Worm (Caenorhabditis elegans): Measurements from ENCODE around the gene ptr-24.

The ptr-24 gene

DNA sequence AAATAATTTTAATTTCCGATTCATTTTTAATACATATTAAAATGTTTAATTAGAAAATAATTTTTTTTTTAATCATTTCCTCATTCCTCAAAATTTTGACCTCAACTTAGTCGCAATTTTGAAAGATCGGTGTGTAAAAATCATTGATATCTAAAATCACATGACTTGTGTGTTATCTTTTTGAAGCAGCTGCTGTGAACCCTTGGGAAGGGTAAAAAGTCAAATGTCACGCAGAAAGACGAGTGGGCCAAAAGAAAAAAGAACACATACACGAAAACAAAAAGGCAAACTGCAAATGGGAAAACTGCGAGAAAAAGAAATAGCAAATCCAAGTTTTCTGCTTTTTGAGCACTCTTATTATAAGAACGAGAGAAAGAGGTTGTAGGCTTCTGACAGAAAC, 45.4 kb downstream of the ptr-24 start:
- TF ChIP-seq unc-42 (tag; optimal IDR thresholded peaks at IDR 0.05), result no peak
- TF ChIP-seq ceh-6 (GFP tag; optimal IDR thresholded peaks at IDR 0.05), result no peak
- TF ChIP-seq fkh-6 (tag; optimal IDR thresholded peaks at IDR 0.05), result no peak
- TF ChIP-seq mec-3 (tag; optimal IDR thresholded peaks at IDR 0.05; ENCODE audit: borderline replicate concordance), result no peak
- TF ChIP-seq madf-2 (tag; optimal IDR thresholded peaks at IDR 0.05), result no peak
- TF ChIP-seq pat-9 (tag; optimal IDR thresholded peaks at IDR 0.05), result no peak
- no peak for TF ChIP-seq unc-3 (GFP tag; conservative IDR thresholded peaks at IDR 0.05)
- no peak for TF ChIP-seq unc-3 (tag; optimal IDR thresholded peaks at IDR 0.05)
- no peak for TF ChIP-seq ceh-9 (tag; optimal IDR thresholded peaks at IDR 0.05)
- no peak for TF ChIP-seq ceh-45 (GFP tag; IDR thresholded peaks at IDR 0.05)
- TF ChIP-seq elt-4 (tag; optimal IDR thresholded peaks at IDR 0.05), result no peak
- no peak for TF ChIP-seq ceh-30 (tag; optimal IDR thresholded peaks at IDR 0.05)
- no peak for TF ChIP-seq che-1 (tag; optimal IDR thresholded peaks at IDR 0.05)
- TF ChIP-seq ceh-24 (tag; optimal IDR thresholded peaks at IDR 0.05), result no peak

DNA sequence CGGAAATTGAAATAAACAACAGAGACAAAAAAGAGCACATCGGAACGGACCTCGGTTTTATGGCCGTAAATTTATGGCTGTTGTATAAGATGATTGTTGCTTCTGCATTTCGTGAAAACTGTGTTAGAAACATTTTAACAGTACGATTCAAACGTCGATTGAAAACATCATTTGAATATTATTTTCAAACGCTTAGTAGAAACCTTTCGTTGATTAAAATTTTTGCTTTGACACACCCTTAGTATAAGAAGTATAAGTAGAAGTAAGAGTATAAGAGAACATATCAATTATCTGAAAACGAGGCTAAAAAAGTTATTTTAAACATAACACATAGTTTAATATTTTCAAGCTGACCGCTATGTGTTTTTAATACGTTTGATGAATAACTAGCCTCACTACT, 46.9 kb downstream of the ptr-24 start:
- TF ChIP-seq fkh-6 (tag; optimal IDR thresholded peaks at IDR 0.05), result no peak
- no peak for TF ChIP-seq hlh-13 (GFP tag; optimal IDR thresholded peaks at IDR 0.05)
- TF ChIP-seq npax-4 (tag; optimal IDR thresholded peaks at IDR 0.05), result no peak
- TF ChIP-seq K02D7.2 (tag; optimal IDR thresholded peaks at IDR 0.05), result no peak
- TF ChIP-seq nhr-11 (tag; optimal IDR thresholded peaks at IDR 0.05), result no peak
- TF ChIP-seq rnt-1 (tag; optimal IDR thresholded peaks at IDR 0.05), result no peak
- TF ChIP-seq ttx-3 (tag; optimal IDR thresholded peaks at IDR 0.05), result no peak
- no peak for TF ChIP-seq elt-2 (tag; optimal IDR thresholded peaks at IDR 0.05)
- TF ChIP-seq sdc-2 (tag; optimal IDR thresholded peaks at IDR 0.05), result no peak
- no peak for TF ChIP-seq hlh-8 (tag; optimal IDR thresholded peaks at IDR 0.05)
- TF ChIP-seq K09A11.1 (tag; optimal IDR thresholded peaks at IDR 0.05; ENCODE audit: insufficient read depth), result no peak
- no peak for TF ChIP-seq pqm-1 (tag; optimal IDR thresholded peaks at IDR 0.05)
- TF ChIP-seq ahr-1 (tag; optimal IDR thresholded peaks at IDR 0.05), result no peak
- no peak for TF ChIP-seq mec-3 (tag; optimal IDR thresholded peaks at IDR 0.05; ENCODE audit: borderline replicate concordance)
- no peak for TF ChIP-seq ceh-48 (tag; optimal IDR thresholded peaks at IDR 0.05)
- no peak for TF ChIP-seq hlh-15 (tag; optimal IDR thresholded peaks at IDR 0.05)
- no peak for TF ChIP-seq sox-4 (tag; optimal IDR thresholded peaks at IDR 0.05)
- TF ChIP-seq nfya-1 (tag; optimal IDR thresholded peaks at IDR 0.05), result no peak
- TF ChIP-seq pag-3 (tag; optimal IDR thresholded peaks at IDR 0.05; ENCODE audit: borderline replicate concordance), result no peak
- no peak for TF ChIP-seq pax-1 (tag; optimal IDR thresholded peaks at IDR 0.05)

DNA sequence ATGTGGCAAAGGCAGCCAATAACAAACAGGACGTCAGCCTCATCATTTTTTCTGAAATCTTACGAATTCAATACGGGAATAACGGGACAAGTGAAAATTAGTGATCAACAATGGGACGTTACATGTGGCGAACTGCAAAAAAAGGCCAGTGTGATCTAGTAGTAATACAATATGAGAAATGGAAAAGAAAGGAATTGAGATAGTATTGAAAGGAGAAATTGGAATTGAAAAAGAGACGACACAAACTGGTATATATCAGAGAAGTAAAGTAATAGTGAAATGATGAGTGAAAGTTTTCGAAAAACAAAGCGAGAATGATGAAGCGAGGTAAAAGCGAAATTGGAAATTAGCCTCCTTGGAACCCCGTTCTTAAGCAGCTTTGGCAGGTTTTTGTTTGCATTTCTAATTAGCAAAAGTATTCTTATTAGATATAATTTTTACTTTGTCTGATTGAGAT, 49.7 kb downstream of the ptr-24 start, which contains the start of gene C49F8.3:
TSS of gene C49F8.3 (minus strand) at position 51 of the 457 bp plus-strand sequence.
- TF ChIP-seq hlh-15 (tag; optimal IDR thresholded peaks at IDR 0.05), result no peak
- TF ChIP-seq F13H6.1 (tag; optimal IDR thresholded peaks at IDR 0.05), result no peak
- TF ChIP-seq K02D7.2 (tag; optimal IDR thresholded peaks at IDR 0.05), result no peak
- TF ChIP-seq ama-1 (optimal IDR thresholded peaks at IDR 0.05), result no peak
- TF ChIP-seq ttx-3 (tag; optimal IDR thresholded peaks at IDR 0.05), result no peak
- TF ChIP-seq fax-1 (tag; optimal IDR thresholded peaks at IDR 0.05), result no peak
- TF ChIP-seq ceh-18 (tag; optimal IDR thresholded peaks at IDR 0.05), result no peak
- TF ChIP-seq ets-4 (tag; optimal IDR thresholded peaks at IDR 0.05), result no peak
- TF ChIP-seq eyg-1 (tag; optimal IDR thresholded peaks at IDR 0.05), result no peak
- TF ChIP-seq pha-4 (tag; optimal IDR thresholded peaks at IDR 0.05), result no peak
- no peak for TF ChIP-seq zip-5 (tag; optimal IDR thresholded peaks at IDR 0.05)
- TF ChIP-seq dve-1 (tag; optimal IDR thresholded peaks at IDR 0.05), result no peak
- no peak for TF ChIP-seq K09A11.1 (tag; optimal IDR thresholded peaks at IDR 0.05; ENCODE audit: insufficient read depth)
- no peak for TF ChIP-seq odd-2 (tag; optimal IDR thresholded peaks at IDR 0.05)
- no peak for TF ChIP-seq hlh-6 (tag; optimal IDR thresholded peaks at IDR 0.05)
- no peak for TF ChIP-seq ceh-6 (GFP tag; optimal IDR thresholded peaks at IDR 0.05)
- no peak for TF ChIP-seq npax-4 (tag; optimal IDR thresholded peaks at IDR 0.05)
- no peak for TF ChIP-seq lim-6 (tag; optimal IDR thresholded peaks at IDR 0.05)
